Fruit fly (Drosophila melanogaster) whole organism, prepupa: ENCODE data around the gene CG14314.
A peak's percentile ranks its signal among the peaks of the same experiment; 100 is the strongest.

Source experiments
- Blimp-1 ChIP-seq: fragments of 200-800 bp; sonication (Bioruptor generic); optimal IDR thresholded peaks from 3 replicates; lab custom pipeline; 2017; ENCODE audit warnings: missing biosample characterization, missing genetic modification characterization, mild to moderate bottlenecking, moderate library complexity, missing genetic modification reagents
- CG10631 ChIP-seq: fragments of 200-800 bp; sonication (Bioruptor generic); optimal IDR thresholded peaks from 2 replicates; lab custom pipeline; 2016; ENCODE audit warnings: missing biosample characterization, missing genetic modification characterization
- CG11294 ChIP-seq: fragments of 200-800 bp; sonication (Bioruptor generic); IDR thresholded peaks from 2 replicates; pipeline ENCODE4 v1.3.6; 2022; ENCODE audit warnings: missing biosample characterization, missing genetic modification characterization
- CG11762 ChIP-seq: fragments of 200-800 bp; sonication (Bioruptor generic); optimal IDR thresholded peaks from 3 replicates; lab custom pipeline; 2016; ENCODE audit warnings: missing biosample characterization, missing genetic modification characterization; ENCODE audit not compliant: insufficient read depth
- CG11902 ChIP-seq: fragments of 200-800 bp; sonication (Bioruptor generic); optimal IDR thresholded peaks from 3 replicates; lab custom pipeline; 2016; ENCODE audit warnings: missing biosample characterization, missing genetic modification characterization
- CG1621 ChIP-seq: fragments of 200-800 bp; sonication (Bioruptor generic); optimal IDR thresholded peaks from 3 replicates; lab custom pipeline; 2018; ENCODE audit warnings: missing biosample characterization, mild to moderate bottlenecking, missing genetic modification characterization
- CG3032 ChIP-seq: fragments of 200-800 bp; optimal IDR thresholded peaks from 2 replicates; lab custom pipeline; 2019; ENCODE audit warnings: missing biosample characterization, mild to moderate bottlenecking, missing genetic modification characterization, moderate library complexity
- CG31627 ChIP-seq: fragments of 200-800 bp; sonication (Bioruptor generic); optimal IDR thresholded peaks from 3 replicates; lab custom pipeline; 2016; ENCODE audit warnings: missing biosample characterization, missing genetic modification characterization
- CG32006 ChIP-seq: fragments of 200-800 bp; sonication (Bioruptor generic); optimal IDR thresholded peaks from 3 replicates; lab custom pipeline; 2017; ENCODE audit warnings: missing biosample characterization, mild to moderate bottlenecking, missing genetic modification characterization
- CG3919 ChIP-seq: fragments of 200-800 bp; sonication (Bioruptor generic); optimal IDR thresholded peaks from 3 replicates; lab custom pipeline; 2016; ENCODE audit warnings: missing biosample characterization, missing genetic modification characterization
- CG4318 ChIP-seq: fragments of 200-800 bp; sonication (Bioruptor generic); optimal IDR thresholded peaks from 3 replicates; lab custom pipeline; 2017; ENCODE audit warnings: missing biosample characterization, mild to moderate bottlenecking, missing genetic modification characterization
- CG6163 ChIP-seq: fragments of 200-800 bp; sonication (Bioruptor generic); IDR thresholded peaks from 3 replicates; pipeline ENCODE4 v1.3.6; 2022; ENCODE audit warnings: missing biosample characterization, missing genetic modification characterization
- CG6808 ChIP-seq: fragments of 200-800 bp; sonication (Bioruptor generic); optimal IDR thresholded peaks from 3 replicates; lab custom pipeline; 2017; ENCODE audit warnings: missing biosample characterization, missing genetic modification characterization, mild to moderate bottlenecking, moderate library complexity, missing genetic modification reagents
- CG8119 ChIP-seq: fragments of 200-800 bp; sonication (Bioruptor generic); IDR thresholded peaks from 3 replicates; pipeline ENCODE4 v1.3.6; 2022; ENCODE audit warnings: missing biosample characterization, missing genetic modification characterization
- CG8319 ChIP-seq: fragments of 200-800 bp; sonication (Bioruptor generic); optimal IDR thresholded peaks from 3 replicates; lab custom pipeline; 2016; ENCODE audit warnings: missing biosample characterization, missing genetic modification characterization
- CG8632 ChIP-seq: fragments of 200-800 bp; sonication (Bioruptor generic); optimal IDR thresholded peaks from 3 replicates; lab custom pipeline; 2016; ENCODE audit warnings: missing biosample characterization, missing genetic modification characterization
- Eip75B ChIP-seq: fragments of 200-800 bp; sonication (Bioruptor generic); optimal IDR thresholded peaks from 3 replicates; lab custom pipeline; 2016; ENCODE audit warnings: missing biosample characterization, missing genetic modification characterization
- Ets21C ChIP-seq: fragments of 200-800 bp; sonication (Bioruptor generic); optimal IDR thresholded peaks from 3 replicates; lab custom pipeline; 2016; ENCODE audit warnings: missing biosample characterization, missing genetic modification characterization
- Ets96B ChIP-seq: fragments of 200-800 bp; optimal IDR thresholded peaks from 2 replicates; lab custom pipeline; 2019; ENCODE audit warnings: missing biosample characterization, mild to moderate bottlenecking, missing genetic modification characterization, moderate library complexity
- Gug ChIP-seq: fragments of 200-800 bp; sonication (Bioruptor generic); IDR thresholded peaks from 2 replicates; pipeline ENCODE4 v1.3.6; 2022; ENCODE audit warnings: missing biosample characterization, missing genetic modification characterization
- Hr38 ChIP-seq: sonication (Bioruptor generic); optimal IDR thresholded peaks from 2 replicates; lab custom pipeline; 2016; ENCODE audit warnings: missing biosample characterization, missing genetic modification characterization
- Hr39 ChIP-seq: fragments of 200-800 bp; sonication (Bioruptor generic); optimal IDR thresholded peaks from 2 replicates; lab custom pipeline; 2016; ENCODE audit warnings: missing biosample characterization, missing genetic modification characterization
- Lpt ChIP-seq: fragments of 200-800 bp; sonication (Bioruptor generic); optimal IDR thresholded peaks from 3 replicates; lab custom pipeline; 2016; ENCODE audit warnings: missing biosample characterization, missing genetic modification characterization
- Met ChIP-seq: fragments of 200-800 bp; sonication (Bioruptor generic); optimal IDR thresholded peaks from 3 replicates; lab custom pipeline; 2016; ENCODE audit warnings: missing biosample characterization, missing genetic modification characterization
- Sox102F ChIP-seq: fragments of 200-800 bp; sonication (Bioruptor generic); optimal IDR thresholded peaks from 2 replicates; lab custom pipeline; 2016; ENCODE audit warnings: missing biosample characterization, mild to moderate bottlenecking, missing genetic modification characterization
- achi ChIP-seq: fragments of 200-800 bp; sonication (Bioruptor generic); optimal IDR thresholded peaks from 3 replicates; lab custom pipeline; 2016; ENCODE audit warnings: missing biosample characterization, missing genetic modification characterization
- acj6 ChIP-seq: fragments of 200-800 bp; sonication (Bioruptor generic); optimal IDR thresholded peaks from 3 replicates; lab custom pipeline; 2016; ENCODE audit warnings: missing biosample characterization, missing genetic modification characterization
- dac ChIP-seq: fragments of 200-800 bp; sonication (Bioruptor generic); optimal IDR thresholded peaks from 2 replicates; lab custom pipeline; 2017; ENCODE audit warnings: missing biosample characterization, mild to moderate bottlenecking, missing genetic modification characterization
- esn ChIP-seq: fragments of 200-800 bp; sonication (Bioruptor generic); optimal IDR thresholded peaks from 2 replicates; lab custom pipeline; 2016; ENCODE audit warnings: missing biosample characterization, mild to moderate bottlenecking, missing genetic modification characterization, moderate library complexity
- fd59A ChIP-seq: fragments of 200-800 bp; sonication (Bioruptor generic); optimal IDR thresholded peaks from 2 replicates; lab custom pipeline; 2017; ENCODE audit warnings: missing biosample characterization, mild to moderate bottlenecking, missing genetic modification characterization, missing genetic modification reagents
- lz ChIP-seq: fragments of 200-800 bp; sonication (Bioruptor generic); optimal IDR thresholded peaks from 3 replicates; lab custom pipeline; 2016; ENCODE audit warnings: missing biosample characterization, missing genetic modification characterization
- pdm3 ChIP-seq: fragments of 200-800 bp; sonication (Bioruptor generic); optimal IDR thresholded peaks from 3 replicates; lab custom pipeline; 2016; ENCODE audit warnings: missing biosample characterization, missing genetic modification characterization
- salr ChIP-seq, 2 experiments: fragments of 200-800 bp; sonication (Bioruptor generic); optimal IDR thresholded peaks; 3 replicates each; lab custom pipeline; 2016 to 2018; ENCODE audit warnings: missing biosample characterization in 2 of 2, missing genetic modification characterization in 2 of 2, mild to moderate bottlenecking in 1 of 2
- spab ChIP-seq: fragments of 200-800 bp; sonication (Bioruptor generic); optimal IDR thresholded peaks from 2 replicates; lab custom pipeline; 2017; ENCODE audit warnings: missing biosample characterization, mild to moderate bottlenecking, missing genetic modification characterization, missing genetic modification reagents
- ss ChIP-seq, 2 experiments: fragments of 200-800 bp; sonication (Bioruptor generic); optimal IDR thresholded peaks; 2 replicates in 1 of 2; 3 replicates in 1 of 2; lab custom pipeline; 2017 to 2018; ENCODE audit warnings: mild to moderate bottlenecking in 2 of 2, missing biosample characterization in 2 of 2, missing genetic modification characterization in 2 of 2, moderate library complexity in 1 of 2
- svp ChIP-seq: fragments of 200-800 bp; sonication (Bioruptor generic); peaks from one replicate; lab custom pipeline; 2016; ENCODE audit warnings: missing biosample characterization, missing genetic modification characterization
- topi ChIP-seq: fragments of 200-800 bp; sonication (Bioruptor generic); optimal IDR thresholded peaks from 3 replicates; lab custom pipeline; 2016; ENCODE audit warnings: missing biosample characterization, missing genetic modification characterization
- vri ChIP-seq: fragments of 200-800 bp; sonication (Bioruptor generic); optimal IDR thresholded peaks from 3 replicates; lab custom pipeline; 2016; ENCODE audit warnings: missing biosample characterization, mild to moderate bottlenecking, missing genetic modification characterization

CG14314 gene

dm6 chr3R:18188702-18189125 is 27.2 kb upstream of the CG14314 start, which contains the start of the genes CG12321 and MED17 (continued):
- TF ChIP-seq vri (GFP tag; lab: Kevin White, UChicago) (no peak), achi (GFP tag; lab: Kevin White, UChicago) (peak; percentile 88), svp (no peak), spab (GFP tag; lab: Kevin White, UChicago) (no peak), CG8632 (GFP tag; lab: Kevin White, UChicago) (peak; percentile 82), lz (peak; percentile 72), CG3032 (tag; lab: Kevin White, UChicago) (peak; percentile 84), topi (peak; percentile 77), CG6163 (GFP tag; lab: Robert Waterston, UW) (peak; percentile 77), CG32006 (GFP tag; lab: Kevin White, UChicago) (peak; percentile 92), Eip75B (GFP tag; lab: Kevin White, UChicago) (no peak), CG11902 (GFP tag; lab: Kevin White, UChicago) (peak; percentile 82), Blimp-1 (GFP tag; lab: Kevin White, UChicago) (peak; percentile 77), Ets96B (tag; lab: Kevin White, UChicago) (peak; percentile 80), CG8319 (GFP tag; lab: Kevin White, UChicago) (peak; percentile 75), CG31627 (peak; percentile 83), pdm3 (peak; percentile 80)
- TF ChIP-seq, all 60 proteins: peak for 47

- TF ChIP-seq CG11902 (GFP tag; lab: Kevin White, UChicago): no peak
- TF ChIP-seq ss (GFP tag; optimal IDR thresholded peaks at IDR 0.05; lab: Kevin White, UChicago): peak in 1 of 2 experiments; percentile 55
These were observed 24.1 kb upstream of the CG14314 start, which contains the start of gene CG14313 for dm6 chr3R:18191867-18192266. Gene CG14313 (minus strand): TSS chr3R:18191967.

dm6 chr3R:18195295-18195694 is 20.6 kb upstream of the CG14314 start:
- TF ChIP-seq Hr39 (GFP tag; lab: Kevin White, UChicago) (no peak), CG6163 (GFP tag; lab: Robert Waterston, UW) (no peak), CG11762 (no peak), vri (GFP tag; lab: Kevin White, UChicago) (no peak), CG10631 (GFP tag; lab: Kevin White, UChicago) (no peak), CG1621 (no peak), CG11294 (GFP tag; lab: Robert Waterston, UW) (no peak), spab (GFP tag; lab: Kevin White, UChicago) (no peak), fd59A (no peak), CG4318 (GFP tag; lab: Kevin White, UChicago) (no peak), Lpt (GFP tag; lab: Kevin White, UChicago) (no peak), CG31627 (no peak), Eip75B (GFP tag; lab: Kevin White, UChicago) (no peak), esn (GFP tag; lab: Kevin White, UChicago) (no peak), svp (no peak), dac (no peak)

- TF ChIP-seq Ets21C (no peak), acj6 (GFP tag; lab: Kevin White, UChicago) (no peak), fd59A (no peak), Hr38 (GFP tag; lab: Kevin White, UChicago) (no peak), CG8119 (GFP tag; lab: Robert Waterston, UW) (no peak), pdm3 (no peak), CG3919 (GFP tag; lab: Kevin White, UChicago) (no peak), Blimp-1 (GFP tag; lab: Kevin White, UChicago) (no peak), vri (GFP tag; lab: Kevin White, UChicago) (no peak), CG32006 (GFP tag; lab: Kevin White, UChicago) (no peak), achi (GFP tag; lab: Kevin White, UChicago) (no peak), salr (GFP tag; optimal IDR thresholded peaks at IDR 0.05; lab: Kevin White, UChicago) (no peak), CG8632 (GFP tag; lab: Kevin White, UChicago) (no peak), Met (GFP tag; lab: Kevin White, UChicago) (no peak), Sox102F (GFP tag; lab: Kevin White, UChicago) (no peak), CG3032 (tag; lab: Kevin White, UChicago) (no peak), CG6808 (no peak), Gug (GFP tag; lab: Robert Waterston, UW) (no peak), CG6163 (GFP tag; lab: Robert Waterston, UW) (no peak), Hr39 (GFP tag; lab: Kevin White, UChicago) (no peak)
These were observed 19.3 kb upstream of the CG14314 start for dm6 chr3R:18196622-18196990.
